Fruit fly (Drosophila melanogaster) whole organism, embryonic: ENCODE data around the gene CG3123.
A peak's percentile ranks its signal among the peaks of the same experiment; 100 is the strongest.

Experiments used
- Antp ChIP-seq: fragments of 200-800 bp; sonication (Bioruptor generic); optimal IDR thresholded peaks from 3 replicates; lab custom pipeline; 2016; ENCODE audit warnings: missing biosample characterization, missing genetic modification characterization
- CG10209 ChIP-seq: fragments of 200-800 bp; sonication (Bioruptor generic); optimal IDR thresholded peaks from 3 replicates; lab custom pipeline; 2017; ENCODE audit warnings: missing biosample characterization, mild to moderate bottlenecking, missing genetic modification characterization, missing genetic modification reagents
- CG10565 ChIP-seq: fragments of 200-800 bp; sonication (Bioruptor generic); optimal IDR thresholded peaks from 3 replicates; lab custom pipeline; 2016; ENCODE audit warnings: missing biosample characterization, mild to moderate bottlenecking, missing genetic modification characterization
- CG11093 ChIP-seq: fragments of 200-800 bp; sonication (Bioruptor generic); IDR thresholded peaks from 3 replicates; pipeline ENCODE4 v1.3.6; 2022; ENCODE audit warnings: missing biosample characterization, missing genetic modification characterization
- CG12299 ChIP-seq: fragments of 200-800 bp; sonication (Bioruptor generic); optimal IDR thresholded peaks from 2 replicates; lab custom pipeline; 2018; ENCODE audit warnings: missing biosample characterization, mild to moderate bottlenecking, missing genetic modification characterization
- CG13894 ChIP-seq: fragments of 200-800 bp; sonication (Bioruptor generic); optimal IDR thresholded peaks from 3 replicates; lab custom pipeline; 2018; ENCODE audit warnings: missing biosample characterization, mild to moderate bottlenecking, missing genetic modification characterization, moderate library complexity
- CG14050 ChIP-seq: fragments of 200-800 bp; sonication (Bioruptor generic); IDR thresholded peaks from 3 replicates; pipeline ENCODE4 v1.3.6; 2022; ENCODE audit warnings: missing biosample characterization, missing genetic modification characterization
- CG15073 ChIP-seq: fragments of 200-800 bp; sonication (Bioruptor generic); optimal IDR thresholded peaks from 2 replicates; lab custom pipeline; 2016; ENCODE audit warnings: missing biosample characterization, missing genetic modification characterization
- CG15269 ChIP-seq: fragments of 200-800 bp; sonication (Bioruptor generic); optimal IDR thresholded peaks from 2 replicates; lab custom pipeline; 2018; ENCODE audit warnings: missing biosample characterization, mild to moderate bottlenecking, missing genetic modification characterization, moderate library complexity
- CG17912 ChIP-seq: fragments of 200-800 bp; sonication (Bioruptor generic); optimal IDR thresholded peaks from 2 replicates; lab custom pipeline; 2018; ENCODE audit warnings: missing biosample characterization, mild to moderate bottlenecking, missing genetic modification characterization
- CG18476 ChIP-seq: fragments of 200-800 bp; sonication (Bioruptor generic); optimal IDR thresholded peaks from 2 replicates; lab custom pipeline; 2016; ENCODE audit warnings: missing biosample characterization, mild to moderate bottlenecking, missing genetic modification characterization
- CG18619 ChIP-seq: fragments of 200-800 bp; sonication (Bioruptor generic); optimal IDR thresholded peaks from 3 replicates; lab custom pipeline; 2017; ENCODE audit warnings: missing biosample characterization, mild to moderate bottlenecking, missing genetic modification characterization
- CG2875 ChIP-seq: fragments of 200-800 bp; sonication (Bioruptor generic); optimal IDR thresholded peaks from 2 replicates; lab custom pipeline; 2017; ENCODE audit warnings: missing biosample characterization, mild to moderate bottlenecking, missing genetic modification characterization, missing genetic modification reagents
- CG3163 ChIP-seq: fragments of 200-800 bp; sonication (Bioruptor generic); optimal IDR thresholded peaks from 3 replicates; lab custom pipeline; 2016; ENCODE audit warnings: missing biosample characterization, missing genetic modification characterization
- CG3407 ChIP-seq: fragments of 200-800 bp; sonication (Bioruptor generic); optimal IDR thresholded peaks from 2 replicates; lab custom pipeline; 2018; ENCODE audit warnings: missing biosample characterization, mild to moderate bottlenecking, missing genetic modification characterization
- CG34224 ChIP-seq: fragments of 200-800 bp; sonication (Bioruptor generic); IDR thresholded peaks from 3 replicates; pipeline ENCODE4 v1.3.6; 2022; ENCODE audit warnings: missing biosample characterization, missing genetic modification characterization; ENCODE audit not compliant: partially characterized antibody
- CG4282 ChIP-seq: fragments of 200-800 bp; sonication (Bioruptor generic); optimal IDR thresholded peaks from 2 replicates; lab custom pipeline; 2016; ENCODE audit warnings: missing biosample characterization, missing genetic modification characterization
- CG7987 ChIP-seq: fragments of 200-800 bp; sonication (Bioruptor generic); optimal IDR thresholded peaks from 2 replicates; lab custom pipeline; 2018; ENCODE audit warnings: missing biosample characterization, mild to moderate bottlenecking, missing genetic modification characterization, moderate library complexity
- CG9437 ChIP-seq: fragments of 200-800 bp; sonication (Bioruptor generic); optimal IDR thresholded peaks from 2 replicates; lab custom pipeline; 2018; ENCODE audit warnings: missing biosample characterization, mild to moderate bottlenecking, missing genetic modification characterization
- D ChIP-seq, 2 experiments: fragments of 200-800 bp in 1 of 2; fragments of >200 bp in 1 of 2; sonication (Bioruptor generic) in 1 of 2; optimal IDR thresholded peaks; 2 replicates in 1 of 2; 3 replicates in 1 of 2; lab custom pipeline; 2017; ENCODE audit warnings: mild to moderate bottlenecking in 1 of 2, missing biosample characterization in 1 of 2, missing genetic modification characterization in 1 of 2, missing genetic modification reagents in 1 of 2
- HLHmδ ChIP-seq: fragments of 200-800 bp; sonication (Bioruptor generic); optimal IDR thresholded peaks from 2 replicates; lab custom pipeline; 2018; ENCODE audit warnings: missing biosample characterization, mild to moderate bottlenecking, missing genetic modification characterization, moderate library complexity
- Hand ChIP-seq: fragments of 200-800 bp; sonication (Bioruptor generic); optimal IDR thresholded peaks from 2 replicates; lab custom pipeline; 2017; ENCODE audit warnings: mild to moderate bottlenecking, missing biosample characterization, missing genetic modification reagents, missing genetic modification characterization
- Lhr ChIP-seq: fragments of 200-800 bp; sonication (Bioruptor generic); optimal IDR thresholded peaks from 3 replicates; lab custom pipeline; 2017; ENCODE audit warnings: mild to moderate bottlenecking, missing biosample characterization, missing genetic modification reagents, missing genetic modification characterization
- MTF-1 ChIP-seq: fragments of 200-800 bp; sonication (Bioruptor generic); optimal IDR thresholded peaks from 2 replicates; lab custom pipeline; 2018; ENCODE audit warnings: missing biosample characterization, mild to moderate bottlenecking, missing genetic modification characterization, borderline replicate concordance
- Max ChIP-seq: fragments of 200-800 bp; sonication (Bioruptor generic); optimal IDR thresholded peaks from 2 replicates; lab custom pipeline; 2016; ENCODE audit warnings: missing biosample characterization, mild to moderate bottlenecking, missing genetic modification characterization
- NC2β ChIP-seq: fragments of 200-800 bp; sonication (Bioruptor generic); optimal IDR thresholded peaks from 2 replicates; lab custom pipeline; 2016; ENCODE audit warnings: missing biosample characterization, missing genetic modification characterization
- Neu2 ChIP-seq: fragments of 200-800 bp; sonication (Bioruptor generic); optimal IDR thresholded peaks from 3 replicates; lab custom pipeline; 2016; ENCODE audit warnings: missing biosample characterization, missing genetic modification characterization, borderline replicate concordance
- Nf-YA ChIP-seq: fragments of 200-800 bp; sonication (Bioruptor generic); IDR thresholded peaks from 2 replicates; pipeline ENCODE4 v1.3.6; 2022; ENCODE audit warnings: missing biosample characterization, missing genetic modification characterization
- Nf-YB ChIP-seq: fragments of 200-800 bp; sonication (Bioruptor generic); optimal IDR thresholded peaks from 3 replicates; lab custom pipeline; 2019; ENCODE audit warnings: missing biosample characterization, mild to moderate bottlenecking, missing genetic modification characterization, moderate library complexity
- Nf-YC ChIP-seq: fragments of 200-800 bp; optimal IDR thresholded peaks from 3 replicates; lab custom pipeline; 2019; ENCODE audit warnings: missing biosample characterization, mild to moderate bottlenecking, missing genetic modification characterization, moderate library complexity
- TFAM ChIP-seq: fragments of 200-800 bp; sonication (Bioruptor generic); optimal IDR thresholded peaks from 2 replicates; lab custom pipeline; 2017; ENCODE audit warnings: missing biosample characterization, missing genetic modification characterization, inconsistent platforms
- amos ChIP-seq: fragments of 200-800 bp; sonication (Bioruptor generic); IDR thresholded peaks from 2 replicates; pipeline ENCODE4 v1.3.6; 2022; ENCODE audit warnings: missing biosample characterization, missing genetic modification characterization; ENCODE audit not compliant: partially characterized antibody
- br ChIP-seq: fragments of >200 bp; optimal IDR thresholded peaks from 2 replicates; lab custom pipeline; 2017
- ci ChIP-seq: fragments of 200-800 bp; sonication (Bioruptor generic); IDR thresholded peaks from 3 replicates; pipeline ENCODE4 v1.3.6; 2022; ENCODE audit warnings: missing biosample characterization, missing genetic modification characterization
- fu2 ChIP-seq: fragments of 200-800 bp; sonication (Bioruptor generic); optimal IDR thresholded peaks from 2 replicates; lab custom pipeline; 2016; ENCODE audit warnings: missing biosample characterization, missing genetic modification characterization
- gfzf ChIP-seq: fragments of 200-800 bp; sonication (Bioruptor generic); optimal IDR thresholded peaks from 2 replicates; lab custom pipeline; 2016; ENCODE audit warnings: missing biosample characterization, mild to moderate bottlenecking, missing genetic modification characterization, moderate library complexity
- h ChIP-seq: fragments of >200 bp; optimal IDR thresholded peaks from 2 replicates; lab custom pipeline; 2017
- insv ChIP-seq, 2 experiments: fragments of 200-800 bp; sonication (Bioruptor generic); optimal IDR thresholded peaks; 3 replicates each; lab custom pipeline; 2016 to 2018; ENCODE audit warnings: missing biosample characterization in 2 of 2, missing genetic modification characterization in 2 of 2
- inv ChIP-seq: fragments of 200-800 bp; sonication (Bioruptor generic); IDR thresholded peaks from 2 replicates; pipeline ENCODE4 v1.3.6; 2022; ENCODE audit warnings: missing biosample characterization, missing genetic modification characterization; ENCODE audit not compliant: partially characterized antibody
- kah ChIP-seq: fragments of 200-800 bp; sonication (Bioruptor generic); optimal IDR thresholded peaks from 2 replicates; lab custom pipeline; 2018; ENCODE audit warnings: missing biosample characterization, mild to moderate bottlenecking, missing genetic modification characterization
- lola ChIP-seq, 3 experiments: fragments of >200 bp in 2 of 3; fragments of 200-800 bp in 1 of 3; sonication (Bioruptor generic) in 1 of 3; optimal IDR thresholded peaks; 2 replicates each; lab custom pipeline; 2017 to 2019; ENCODE audit warnings: missing biosample characterization in 3 of 3, missing genetic modification characterization in 3 of 3, mild to moderate bottlenecking in 1 of 3, moderate library complexity in 1 of 3
- nmo ChIP-seq: fragments of 200-800 bp; sonication (Bioruptor generic); optimal IDR thresholded peaks from 2 replicates; lab custom pipeline; 2018; ENCODE audit warnings: missing biosample characterization, mild to moderate bottlenecking, missing genetic modification characterization, moderate library complexity
- pita ChIP-seq: fragments of 200-800 bp; sonication (Bioruptor generic); optimal IDR thresholded peaks from 2 replicates; lab custom pipeline; 2017; ENCODE audit warnings: missing biosample characterization, mild to moderate bottlenecking, missing genetic modification characterization
- pnt ChIP-seq: fragments of 200-800 bp; sonication (Bioruptor generic); optimal IDR thresholded peaks from 3 replicates; lab custom pipeline; 2016; ENCODE audit warnings: missing biosample characterization, missing genetic modification characterization
- sisA ChIP-seq: fragments of 200-800 bp; sonication (Bioruptor generic); IDR thresholded peaks from 2 replicates; pipeline ENCODE4 v1.3.6; 2022; ENCODE audit warnings: missing biosample characterization, missing genetic modification characterization
- stwl ChIP-seq: fragments of 200-800 bp; sonication (Bioruptor generic); optimal IDR thresholded peaks from 3 replicates; lab custom pipeline; 2018; ENCODE audit warnings: missing biosample characterization, mild to moderate bottlenecking, missing genetic modification characterization, moderate library complexity
- twi ChIP-seq: fragments of 200-800 bp; optimal IDR thresholded peaks from 2 replicates; lab custom pipeline; 2019; ENCODE audit warnings: missing biosample characterization, mild to moderate bottlenecking, missing genetic modification characterization, moderate library complexity
- wdn ChIP-seq: fragments of 200-800 bp; sonication (Bioruptor generic); IDR thresholded peaks from 2 replicates; pipeline ENCODE4 v1.3.6; 2022; ENCODE audit warnings: missing biosample characterization, missing genetic modification characterization

Gene CG3123

dm6 chr2L:2874542-2875194 is 49.4 kb upstream of the CG3123 start, which contains the start of gene CG8814 (continued):
- TF ChIP-seq br (no peak), CG14050 (GFP tag; lab: Robert Waterston, UW) (peak; percentile 53; the same call in 2 of the 3 replicates), CG12299 (tag; lab: Kevin White, UChicago) (no peak), stwl (tag; lab: Kevin White, UChicago) (peak; percentile 30), fu2 (GFP tag; lab: Kevin White, UChicago) (no peak), pnt (no peak), CG10565 (GFP tag; lab: Kevin White, UChicago) (no peak), gfzf (GFP tag; lab: Kevin White, UChicago) (peak; percentile 72), CG18476 (GFP tag; lab: Kevin White, UChicago) (peak; percentile 58), lola (GFP tag; optimal IDR thresholded peaks at IDR 0.05; lab: Kevin White, UChicago) (peak in 1 of 3 experiments; percentile 74), Lhr (GFP tag; lab: Kevin White, UChicago) (peak; percentile 66), CG4282 (GFP tag; lab: Kevin White, UChicago) (no peak), MTF-1 (GFP tag; lab: Kevin White, UChicago) (peak; percentile 12), twi (peak; percentile 69), h (lab: Kevin White, UChicago) (no peak), TFAM (GFP tag; lab: Kevin White, UChicago) (no peak), CG17912 (GFP tag; lab: Kevin White, UChicago) (no peak), inv (GFP tag; lab: Robert Waterston, UW) (peak; percentile 82), Neu2 (GFP tag; lab: Kevin White, UChicago) (no peak), CG3407 (GFP tag; lab: Kevin White, UChicago) (peak; percentile 23), CG2875 (GFP tag; lab: Kevin White, UChicago) (no peak), CG9437 (GFP tag; lab: Kevin White, UChicago) (peak; percentile 64), wdn (GFP tag; lab: Robert Waterston, UW) (0 out of 2 replicates have a peak, but pooled peaks have one; percentile 3), CG15073 (GFP tag; lab: Kevin White, UChicago) (no peak), Nf-YB (GFP tag; lab: Kevin White, UChicago) (peak; percentile 30), CG10209 (peak; percentile 58), Max (peak; percentile 45), CG3163 (GFP tag; lab: Kevin White, UChicago) (no peak), amos (peak; percentile 79), nmo (GFP tag; lab: Kevin White, UChicago) (peak; percentile 90), sisA (peak; percentile 63), Nf-YC (tag; lab: Kevin White, UChicago) (peak; percentile 80), CG34224 (GFP tag; lab: Robert Waterston, UW) (peak; percentile 70), CG11093 (GFP tag; lab: Robert Waterston, UW) (peak; percentile 57; the same call in 1 of the 3 replicates), CG13894 (peak; percentile 29), D (optimal IDR thresholded peaks at IDR 0.05; lab: Kevin White, UChicago) (no peak), D (GFP tag; optimal IDR thresholded peaks at IDR 0.05; lab: Kevin White, UChicago) (peak; percentile 40), NC2β (GFP tag; lab: Kevin White, UChicago) (no peak), CG15269 (tag; lab: Kevin White, UChicago) (peak; percentile 53), Antp (GFP tag; lab: Kevin White, UChicago) (peak; percentile 36), CG18619 (GFP tag; lab: Kevin White, UChicago) (peak; percentile 57), ci (GFP tag; lab: Robert Waterston, UW) (peak; percentile 54; the same call in 2 of the 3 replicates), HLHmδ (no peak), Hand (GFP tag; lab: Kevin White, UChicago) (no peak), insv (GFP tag; optimal IDR thresholded peaks at IDR 0.05; lab: Kevin White, UChicago) (peak in 1 of 2 experiments; percentile 41), CG7987 (GFP tag; lab: Kevin White, UChicago) (peak; percentile 0), pita (GFP tag; lab: Kevin White, UChicago) (no peak), kah (GFP tag; lab: Kevin White, UChicago) (no peak), Nf-YA (GFP tag; lab: Robert Waterston, UW) (no peak)
